Worm (Caenorhabditis elegans): ENCODE data around the gene sptl-2.

DNA sequence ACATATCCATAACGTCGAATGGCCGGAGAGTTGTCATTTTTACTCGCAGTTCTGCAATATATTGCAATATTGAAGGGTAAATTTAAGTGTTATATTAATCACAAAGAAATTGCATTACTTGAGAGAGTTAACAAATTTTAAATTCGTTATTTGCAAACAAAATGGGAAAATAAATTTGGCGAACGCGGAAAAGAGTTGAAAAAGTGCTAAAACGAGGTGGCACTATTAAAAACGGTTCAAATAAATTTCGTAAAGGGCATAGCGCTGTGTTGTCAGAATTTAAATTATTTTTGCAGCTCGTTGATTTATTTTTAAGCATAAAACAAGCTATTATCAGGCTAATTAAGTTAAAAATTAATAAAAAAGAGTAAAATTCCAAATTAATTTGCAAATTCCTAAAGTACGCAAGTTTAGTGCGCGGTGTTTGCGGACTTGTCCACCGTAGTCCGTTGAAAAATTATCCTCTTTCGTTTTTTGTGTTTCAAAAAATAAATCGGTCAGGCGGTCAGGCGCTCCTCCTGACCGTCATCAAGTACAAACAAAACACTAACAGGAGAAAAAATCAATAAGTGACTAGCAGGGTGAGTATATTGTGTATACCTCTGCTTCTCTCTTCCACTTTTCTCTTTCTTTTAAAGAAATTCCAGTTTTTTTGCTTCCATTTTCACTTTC lies 33.5 kb upstream of the sptl-2 start, which contains the start of the genes natb-1 and abhd-12:
- no peak for TF ChIP-seq lin-26 (GFP tag; IDR thresholded peaks at IDR 0.05)
- no peak for TF ChIP-seq F22D6.2 (tag; optimal IDR thresholded peaks at IDR 0.05)
- TF ChIP-seq K11D2.4 (GFP tag; IDR thresholded peaks at IDR 0.05): no peak
- TF ChIP-seq ceh-27 (GFP tag; optimal IDR thresholded peaks at IDR 0.05): no peak
- TF ChIP-seq pha-4 (tag; optimal IDR thresholded peaks at IDR 0.05): no peak
- no peak for TF ChIP-seq bed-1 (GFP tag; IDR thresholded peaks at IDR 0.05)
- TF ChIP-seq madf-3 (GFP tag; IDR thresholded peaks at IDR 0.05): no peak
- no peak for TF ChIP-seq unc-130 (GFP tag; optimal IDR thresholded peaks at IDR 0.05)
- TF ChIP-seq ceh-79 (tag; optimal IDR thresholded peaks at IDR 0.05): no peak
- TF ChIP-seq ama-1 (optimal IDR thresholded peaks at IDR 0.05): no peak
- no peak for TF ChIP-seq ama-1 (GFP tag; optimal IDR thresholded peaks at IDR 0.05)
